Worm (Caenorhabditis elegans): ENCODE data around the gene zif-1.

zif-1 gene

DNA sequence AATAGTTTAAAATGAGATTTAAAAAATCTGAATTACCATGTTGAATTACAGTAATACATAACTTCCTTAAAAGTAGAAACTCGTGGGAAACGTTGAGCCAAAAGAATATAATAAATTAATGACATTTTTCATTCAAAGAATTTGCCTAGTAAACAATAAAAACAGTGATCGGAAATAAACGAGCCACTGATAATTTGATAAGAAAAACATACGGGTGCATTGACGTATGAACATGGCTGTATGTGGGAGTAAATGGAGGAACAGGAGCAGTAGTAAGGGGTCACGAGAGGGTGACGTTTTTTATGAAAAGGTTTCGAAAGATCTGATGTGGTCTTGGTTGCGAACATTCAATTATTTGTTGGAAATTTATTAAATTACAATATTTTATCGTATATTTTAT lies 28.2 kb downstream of the zif-1 start:
- no peak for TF ChIP-seq tra-4 (tag; optimal IDR thresholded peaks at IDR 0.05)
- TF ChIP-seq flt-1 (GFP tag; IDR thresholded peaks at IDR 0.05) = no peak
- TF ChIP-seq ama-1 (optimal IDR thresholded peaks at IDR 0.05) = no peak

DNA sequence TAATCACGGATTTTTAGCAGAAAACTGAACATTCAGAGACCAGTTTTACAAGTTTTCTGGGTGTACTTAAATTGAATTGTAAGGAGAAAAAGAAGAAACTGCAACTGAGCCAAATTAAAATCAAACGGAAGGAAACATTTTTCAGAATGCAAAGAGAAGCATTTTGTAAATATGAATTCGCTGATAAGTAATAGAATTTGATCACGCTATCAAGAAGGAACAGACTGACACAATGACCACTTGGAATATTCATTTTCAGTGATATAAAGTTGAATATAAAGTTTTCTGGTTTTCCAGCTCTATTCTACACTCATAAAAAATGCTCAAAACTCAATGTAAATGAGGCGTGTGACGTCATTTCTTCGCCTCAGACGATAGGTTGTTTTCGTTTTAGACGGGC lies 31.6 kb downstream of the zif-1 start:
- no peak for TF ChIP-seq tra-4 (tag; optimal IDR thresholded peaks at IDR 0.05)
- no peak for TF ChIP-seq sea-1 (GFP tag; conservative IDR thresholded peaks at IDR 0.05)
- no peak for TF ChIP-seq tbx-37 (GFP tag; conservative IDR thresholded peaks at IDR 0.05)
- TF ChIP-seq ceh-36 (tag; optimal IDR thresholded peaks at IDR 0.05) = no peak
- no peak for TF ChIP-seq ets-7 (tag; optimal IDR thresholded peaks at IDR 0.05)
- no peak for TF ChIP-seq ceh-13 (GFP tag; optimal IDR thresholded peaks at IDR 0.05)
- no peak for TF ChIP-seq hmg-4 (GFP tag; optimal IDR thresholded peaks at IDR 0.05)
- TF ChIP-seq hmbx-1 (tag; optimal IDR thresholded peaks at IDR 0.05) = no peak
- no peak for TF ChIP-seq F13C5.2 (tag; optimal IDR thresholded peaks at IDR 0.05)
- no peak for TF ChIP-seq B0310.2 (tag; optimal IDR thresholded peaks at IDR 0.05)
- no peak for TF ChIP-seq ama-1 (optimal IDR thresholded peaks at IDR 0.05)

DNA sequence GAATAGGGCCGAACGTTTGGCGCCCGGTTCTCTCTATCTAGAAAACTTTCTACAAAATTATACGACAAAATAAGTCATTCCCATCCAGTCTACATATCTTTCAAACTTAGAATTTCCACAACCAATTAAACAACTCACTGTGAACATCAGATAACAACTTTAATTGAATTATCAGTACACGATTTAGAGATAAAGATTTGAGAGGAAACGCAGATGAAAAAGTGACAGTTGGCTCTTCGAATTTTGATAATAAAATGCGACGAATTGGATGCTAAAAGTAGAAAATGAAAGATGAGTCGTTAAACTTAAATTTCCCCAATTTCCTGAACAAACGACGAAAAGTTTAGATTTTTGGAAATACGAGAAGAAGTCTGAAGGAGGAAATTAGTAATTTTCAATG lies 32.5 kb downstream of the zif-1 start:
- TF ChIP-seq ceh-13 (GFP tag; optimal IDR thresholded peaks at IDR 0.05) (no peak), scrt-1 (GFP tag; IDR thresholded peaks at IDR 0.05) (no peak), ama-1 (optimal IDR thresholded peaks at IDR 0.05) (no peak), pes-1 (GFP tag; IDR thresholded peaks at IDR 0.05) (no peak), flt-1 (GFP tag; IDR thresholded peaks at IDR 0.05) (no peak), hmg-4 (GFP tag; optimal IDR thresholded peaks at IDR 0.05) (no peak), hmbx-1 (tag; optimal IDR thresholded peaks at IDR 0.05) (no peak), tra-4 (tag; optimal IDR thresholded peaks at IDR 0.05) (no peak), F13C5.2 (tag; optimal IDR thresholded peaks at IDR 0.05) (no peak), tbx-37 (GFP tag; conservative IDR thresholded peaks at IDR 0.05) (no peak), sea-1 (GFP tag; conservative IDR thresholded peaks at IDR 0.05) (no peak), B0310.2 (tag; optimal IDR thresholded peaks at IDR 0.05) (no peak), ets-7 (tag; optimal IDR thresholded peaks at IDR 0.05) (no peak), tbx-11 (GFP tag; IDR thresholded peaks at IDR 0.05) (no peak), aly-1 (tag; optimal IDR thresholded peaks at IDR 0.05) (no peak), hnd-1 (tag; optimal IDR thresholded peaks at IDR 0.05) (no peak), ceh-36 (tag; optimal IDR thresholded peaks at IDR 0.05) (no peak)

DNA sequence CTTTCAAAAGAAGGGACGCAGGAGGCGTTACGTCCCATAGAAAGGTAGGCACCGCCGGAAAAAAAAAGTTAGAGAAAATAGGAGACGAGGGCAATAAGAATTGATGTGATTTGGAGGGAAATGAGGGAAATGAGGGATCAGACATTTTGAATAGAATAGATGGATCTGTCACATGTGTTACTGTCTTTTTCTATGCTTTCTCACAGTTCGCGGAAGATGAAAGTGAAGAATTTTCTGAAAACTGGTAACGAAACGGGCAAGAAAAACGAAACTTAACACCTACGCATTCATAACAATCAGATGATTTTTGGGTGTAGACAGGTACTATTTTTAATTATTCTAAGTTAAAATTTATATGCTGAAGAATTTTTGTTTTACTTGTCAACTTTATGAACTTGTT lies 35.1 kb downstream of the zif-1 start, which contains the start of gene R107.9:
TSS of gene R107.9 (plus strand) at position 301 of the 400 bp plus-strand sequence.
- TF ChIP-seq ceh-36 (tag; optimal IDR thresholded peaks at IDR 0.05) = no peak
- TF ChIP-seq flt-1 (GFP tag; IDR thresholded peaks at IDR 0.05) = no peak
- TF ChIP-seq pes-1 (GFP tag; IDR thresholded peaks at IDR 0.05) = no peak
- TF ChIP-seq hmbx-1 (tag; optimal IDR thresholded peaks at IDR 0.05) = no peak
- TF ChIP-seq scrt-1 (GFP tag; IDR thresholded peaks at IDR 0.05) = no peak
- TF ChIP-seq ama-1 (optimal IDR thresholded peaks at IDR 0.05) = no peak
- TF ChIP-seq hmg-4 (GFP tag; optimal IDR thresholded peaks at IDR 0.05) = no peak
- no peak for TF ChIP-seq ceh-13 (GFP tag; optimal IDR thresholded peaks at IDR 0.05)
- TF ChIP-seq aly-1 (tag; optimal IDR thresholded peaks at IDR 0.05) = no peak
- no peak for TF ChIP-seq B0310.2 (tag; optimal IDR thresholded peaks at IDR 0.05)
- no peak for TF ChIP-seq ets-7 (tag; optimal IDR thresholded peaks at IDR 0.05)
- TF ChIP-seq tbx-11 (GFP tag; IDR thresholded peaks at IDR 0.05) = no peak

- no peak for TF ChIP-seq sea-1 (GFP tag; conservative IDR thresholded peaks at IDR 0.05)
- no peak for TF ChIP-seq pes-1 (GFP tag; IDR thresholded peaks at IDR 0.05)
These were observed 40.6 kb downstream of the zif-1 start, which contains the start of gene nac-2 for ce11 chrIII:9043200-9043599. TSS of gene nac-2 (minus strand) at chrIII:9043300.

- TF ChIP-seq ceh-13 (GFP tag; optimal IDR thresholded peaks at IDR 0.05) (no peak), sea-1 (GFP tag; conservative IDR thresholded peaks at IDR 0.05) (no peak), hmbx-1 (tag; optimal IDR thresholded peaks at IDR 0.05) (no peak), pes-1 (GFP tag; IDR thresholded peaks at IDR 0.05) (no peak), B0310.2 (tag; optimal IDR thresholded peaks at IDR 0.05) (no peak), hmg-4 (GFP tag; optimal IDR thresholded peaks at IDR 0.05) (no peak), flt-1 (GFP tag; IDR thresholded peaks at IDR 0.05) (no peak), ets-7 (tag; optimal IDR thresholded peaks at IDR 0.05) (no peak), tbx-37 (GFP tag; conservative IDR thresholded peaks at IDR 0.05) (no peak), ceh-36 (tag; optimal IDR thresholded peaks at IDR 0.05) (no peak), ama-1 (optimal IDR thresholded peaks at IDR 0.05) (no peak), hnd-1 (tag; optimal IDR thresholded peaks at IDR 0.05) (no peak), aly-1 (tag; optimal IDR thresholded peaks at IDR 0.05) (no peak), tra-4 (tag; optimal IDR thresholded peaks at IDR 0.05) (no peak)
These were observed 43.3 kb downstream of the zif-1 start, which contains the start of gene R107.2 for ce11 chrIII:9045838-9046237. TSS of gene R107.2 (minus strand) at chrIII:9045938.

- no peak for TF ChIP-seq B0310.2 (tag; optimal IDR thresholded peaks at IDR 0.05)
- no peak for TF ChIP-seq hmg-4 (GFP tag; optimal IDR thresholded peaks at IDR 0.05)
- no peak for TF ChIP-seq tra-4 (tag; optimal IDR thresholded peaks at IDR 0.05)
- no peak for TF ChIP-seq sea-1 (GFP tag; conservative IDR thresholded peaks at IDR 0.05)
- TF ChIP-seq scrt-1 (GFP tag; IDR thresholded peaks at IDR 0.05) = no peak
- TF ChIP-seq flt-1 (GFP tag; IDR thresholded peaks at IDR 0.05) = no peak
- TF ChIP-seq aly-1 (tag; optimal IDR thresholded peaks at IDR 0.05) = no peak
- no peak for TF ChIP-seq ceh-36 (tag; optimal IDR thresholded peaks at IDR 0.05)
- TF ChIP-seq pes-1 (GFP tag; IDR thresholded peaks at IDR 0.05) = no peak
- TF ChIP-seq tbx-37 (GFP tag; conservative IDR thresholded peaks at IDR 0.05) = no peak
These were observed 44.7 kb downstream of the zif-1 start for ce11 chrIII:9047260-9047659.

DNA sequence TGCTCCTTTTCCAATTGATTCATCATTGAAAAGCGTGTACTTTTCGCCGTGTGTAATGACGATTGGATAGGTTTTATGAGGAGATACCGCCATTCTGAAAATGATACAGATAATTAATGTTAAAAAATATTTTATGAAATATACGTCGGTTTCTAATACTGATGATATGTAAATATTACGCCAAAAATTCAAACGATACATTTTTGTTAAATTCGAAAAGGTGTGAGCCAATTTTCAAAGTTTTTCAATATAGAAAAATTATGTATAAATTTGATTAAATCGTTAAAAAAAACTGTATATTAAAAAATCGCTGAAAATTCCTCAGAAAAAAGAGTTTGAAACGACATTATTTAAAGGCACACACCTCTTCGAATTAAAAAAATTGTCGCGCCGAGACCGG lies 48.0 kb downstream of the zif-1 start, which contains the start of gene ikke-1:
TSS of gene ikke-1 (minus strand) at position 101 of the 400 bp plus-strand sequence.
- no peak for TF ChIP-seq hnd-1 (tag; optimal IDR thresholded peaks at IDR 0.05)
- no peak for TF ChIP-seq ama-1 (optimal IDR thresholded peaks at IDR 0.05)
- TF ChIP-seq hmbx-1 (tag; optimal IDR thresholded peaks at IDR 0.05) = no peak
- no peak for TF ChIP-seq flt-1 (GFP tag; IDR thresholded peaks at IDR 0.05)
- no peak for TF ChIP-seq scrt-1 (GFP tag; IDR thresholded peaks at IDR 0.05)
- TF ChIP-seq hmg-4 (GFP tag; optimal IDR thresholded peaks at IDR 0.05) = no peak
- no peak for TF ChIP-seq tra-4 (tag; optimal IDR thresholded peaks at IDR 0.05)
- no peak for TF ChIP-seq ceh-36 (tag; optimal IDR thresholded peaks at IDR 0.05)
- no peak for TF ChIP-seq tbx-11 (GFP tag; IDR thresholded peaks at IDR 0.05)
- no peak for TF ChIP-seq F13C5.2 (tag; optimal IDR thresholded peaks at IDR 0.05)
- TF ChIP-seq sea-1 (GFP tag; conservative IDR thresholded peaks at IDR 0.05) = no peak
- no peak for TF ChIP-seq pes-1 (GFP tag; IDR thresholded peaks at IDR 0.05)
- no peak for TF ChIP-seq ceh-13 (GFP tag; optimal IDR thresholded peaks at IDR 0.05)
- no peak for TF ChIP-seq B0310.2 (tag; optimal IDR thresholded peaks at IDR 0.05)
- no peak for TF ChIP-seq aly-1 (tag; optimal IDR thresholded peaks at IDR 0.05)
- TF ChIP-seq tbx-37 (GFP tag; conservative IDR thresholded peaks at IDR 0.05) = no peak
- no peak for TF ChIP-seq ets-7 (tag; optimal IDR thresholded peaks at IDR 0.05)
